Fruit fly (Drosophila melanogaster) whole organism: Measurements from ENCODE around the gene CG34028.

Experiments used
- CG8478 ChIP-seq: fragments of >200 bp; optimal IDR thresholded peaks from 2 replicates; lab custom pipeline; 2018; ENCODE audit warnings: inconsistent platforms
- Dll ChIP-seq: fragments of >200 bp; optimal IDR thresholded peaks from 2 replicates; lab custom pipeline; 2017
- EcR ChIP-seq, 2 experiments: fragments of >200 bp; optimal IDR thresholded peaks; 2 replicates each; lab custom pipeline; 2017; ENCODE audit warnings: missing biosample characterization in 2 of 2, missing genetic modification characterization in 2 of 2, missing genetic modification reagents in 2 of 2
- pan ChIP-seq: fragments of >200 bp; optimal IDR thresholded peaks from 2 replicates; lab custom pipeline; 2017
- psq ChIP-seq: fragments of >200 bp; optimal IDR thresholded peaks from 2 replicates; lab custom pipeline; 2017
- usp ChIP-seq: fragments of >200 bp; optimal IDR thresholded peaks from 2 replicates; lab custom pipeline; 2017; ENCODE audit warnings: missing biosample characterization, missing genetic modification characterization, mixed read lengths

Gene CG34028

dm6 chrX:9511224-9511623 lies at the start of gene CG34028:
Gene CG34028, plus strand, starts transcription at chrX:9511524.
- no peak for TF ChIP-seq psq (lab: Kevin White, UChicago)
- TF ChIP-seq usp (GFP tag; lab: Kevin White, UChicago) = no peak
- no peak for TF ChIP-seq pan (lab: Kevin White, UChicago)
- no peak for TF ChIP-seq Dll (lab: Kevin White, UChicago)
- no peak for TF ChIP-seq CG8478 (lab: Kevin White, UChicago)
- TF ChIP-seq EcR (GFP tag; optimal IDR thresholded peaks at IDR 0.05; lab: Kevin White, UChicago) = no peak

DNA sequence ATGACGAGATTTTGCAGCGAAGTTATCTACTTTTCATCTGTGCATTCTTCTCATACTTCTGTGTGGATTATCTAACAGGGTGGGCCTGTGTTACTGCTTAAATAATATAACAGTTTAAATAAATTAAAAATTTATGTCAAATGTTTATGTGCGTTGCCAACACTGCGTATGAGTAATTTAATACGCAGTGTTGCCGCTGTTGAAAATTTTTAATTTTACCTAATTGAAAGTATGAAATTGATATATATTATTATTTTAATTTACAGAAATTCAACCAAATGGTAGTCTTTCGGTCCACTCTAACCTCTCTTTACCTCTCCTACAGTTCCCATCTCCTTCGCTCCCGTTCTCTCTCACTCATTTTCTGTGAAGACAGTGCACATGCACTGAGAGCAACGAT lies 45.2 kb upstream of the CG34028 start:
- TF ChIP-seq pan (lab: Kevin White, UChicago) = no peak
- no peak for TF ChIP-seq psq (lab: Kevin White, UChicago)
- no peak for TF ChIP-seq usp (GFP tag; lab: Kevin White, UChicago)
- TF ChIP-seq EcR (GFP tag; optimal IDR thresholded peaks at IDR 0.05; lab: Kevin White, UChicago) = no peak
- no peak for TF ChIP-seq CG8478 (lab: Kevin White, UChicago)
- TF ChIP-seq Dll (lab: Kevin White, UChicago) = no peak

DNA sequence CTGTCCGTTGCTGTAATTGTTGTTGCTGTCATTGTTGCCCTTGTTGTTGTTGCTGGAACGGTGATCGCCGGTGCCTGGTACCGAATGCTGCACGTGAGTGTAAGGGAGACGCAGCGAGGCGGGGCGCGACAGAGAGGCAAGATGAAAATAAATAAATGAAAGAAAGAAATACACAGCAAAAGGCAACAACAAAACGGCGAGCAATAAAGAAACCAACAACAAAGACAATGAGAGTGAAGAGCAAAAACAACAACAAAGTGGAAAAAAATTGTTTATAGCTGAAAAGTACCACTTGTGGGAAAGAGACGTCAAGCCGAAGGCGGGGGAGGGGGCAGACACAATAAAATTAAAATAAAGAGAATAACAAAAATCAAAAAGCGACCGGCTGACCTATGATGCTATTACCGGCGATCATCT lies 44.7 kb upstream of the CG34028 start:
- TF ChIP-seq Dll (lab: Kevin White, UChicago) = no peak
- TF ChIP-seq pan (lab: Kevin White, UChicago) = no peak
- no peak for TF ChIP-seq EcR (GFP tag; optimal IDR thresholded peaks at IDR 0.05; lab: Kevin White, UChicago)
- TF ChIP-seq psq (lab: Kevin White, UChicago) = no peak
- no peak for TF ChIP-seq CG8478 (lab: Kevin White, UChicago)
- no peak for TF ChIP-seq usp (GFP tag; lab: Kevin White, UChicago)

- no peak for TF ChIP-seq CG8478 (lab: Kevin White, UChicago)
- no peak for TF ChIP-seq psq (lab: Kevin White, UChicago)
- no peak for TF ChIP-seq EcR (GFP tag; optimal IDR thresholded peaks at IDR 0.05; lab: Kevin White, UChicago)
- no peak for TF ChIP-seq usp (GFP tag; lab: Kevin White, UChicago)
- no peak for TF ChIP-seq pan (lab: Kevin White, UChicago)
- TF ChIP-seq Dll (lab: Kevin White, UChicago) = no peak
Measured at dm6 chrX:9467066-9467465, 44.3 kb upstream of the CG34028 start.

- no peak for TF ChIP-seq EcR (GFP tag; optimal IDR thresholded peaks at IDR 0.05; lab: Kevin White, UChicago)
- no peak for TF ChIP-seq pan (lab: Kevin White, UChicago)
- TF ChIP-seq usp (GFP tag; lab: Kevin White, UChicago) = no peak
- no peak for TF ChIP-seq psq (lab: Kevin White, UChicago)
- TF ChIP-seq Dll (lab: Kevin White, UChicago) = no peak
- TF ChIP-seq CG8478 (lab: Kevin White, UChicago) = no peak
Measured at dm6 chrX:9467656-9468055, 43.7 kb upstream of the CG34028 start.

DNA sequence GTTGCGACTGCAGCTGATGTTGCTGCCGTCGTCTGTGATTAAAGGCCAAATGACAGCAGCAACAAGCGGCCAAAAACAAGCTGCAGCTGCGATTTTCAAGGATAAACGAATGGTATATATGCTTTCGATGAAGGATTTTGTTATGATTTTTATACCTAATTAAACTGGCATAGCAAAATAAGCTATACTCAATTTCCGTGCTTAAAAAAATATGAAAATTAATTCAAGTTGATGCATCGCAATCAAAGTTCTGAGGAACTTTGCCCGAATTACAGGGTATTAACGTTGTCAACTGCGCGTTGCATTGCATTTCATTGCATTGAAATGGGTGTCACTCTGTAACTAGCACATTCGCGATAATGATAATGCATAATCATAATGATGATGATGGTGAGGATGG lies 43.0 kb upstream of the CG34028 start:
- TF ChIP-seq pan (lab: Kevin White, UChicago) = no peak
- no peak for TF ChIP-seq EcR (GFP tag; optimal IDR thresholded peaks at IDR 0.05; lab: Kevin White, UChicago)
- TF ChIP-seq usp (GFP tag; lab: Kevin White, UChicago) = no peak
- no peak for TF ChIP-seq CG8478 (lab: Kevin White, UChicago)
- TF ChIP-seq Dll (lab: Kevin White, UChicago) = no peak
- TF ChIP-seq psq (lab: Kevin White, UChicago) = no peak

- no peak for TF ChIP-seq psq (lab: Kevin White, UChicago)
- no peak for TF ChIP-seq CG8478 (lab: Kevin White, UChicago)
- no peak for TF ChIP-seq Dll (lab: Kevin White, UChicago)
- TF ChIP-seq pan (lab: Kevin White, UChicago) = no peak
- no peak for TF ChIP-seq EcR (GFP tag; optimal IDR thresholded peaks at IDR 0.05; lab: Kevin White, UChicago)
- TF ChIP-seq usp (GFP tag; lab: Kevin White, UChicago) = no peak
Measured at dm6 chrX:9474115-9474514, 37.2 kb upstream of the CG34028 start.

DNA sequence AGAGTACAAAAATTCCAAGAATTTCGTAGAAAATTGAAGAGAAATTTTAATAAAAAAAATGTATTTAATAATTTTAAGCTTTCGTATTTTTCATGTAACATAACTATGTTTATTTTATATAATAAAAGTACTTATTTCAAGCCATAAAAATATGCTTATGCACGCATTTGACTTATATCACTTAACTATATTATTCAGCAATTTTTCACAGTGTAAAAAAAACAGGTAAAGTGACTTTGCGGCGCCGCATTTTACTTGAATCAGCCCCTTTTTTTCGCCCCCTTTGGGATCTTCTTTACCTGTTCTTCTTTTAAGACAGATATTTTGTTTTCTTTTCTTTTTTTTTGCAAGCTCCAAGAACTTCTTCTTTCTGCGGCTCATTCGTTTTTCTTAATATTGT lies 34.4 kb upstream of the CG34028 start:
- no peak for TF ChIP-seq Dll (lab: Kevin White, UChicago)
- no peak for TF ChIP-seq pan (lab: Kevin White, UChicago)
- TF ChIP-seq usp (GFP tag; lab: Kevin White, UChicago) = no peak
- no peak for TF ChIP-seq CG8478 (lab: Kevin White, UChicago)
- TF ChIP-seq EcR (GFP tag; optimal IDR thresholded peaks at IDR 0.05; lab: Kevin White, UChicago) = no peak

DNA sequence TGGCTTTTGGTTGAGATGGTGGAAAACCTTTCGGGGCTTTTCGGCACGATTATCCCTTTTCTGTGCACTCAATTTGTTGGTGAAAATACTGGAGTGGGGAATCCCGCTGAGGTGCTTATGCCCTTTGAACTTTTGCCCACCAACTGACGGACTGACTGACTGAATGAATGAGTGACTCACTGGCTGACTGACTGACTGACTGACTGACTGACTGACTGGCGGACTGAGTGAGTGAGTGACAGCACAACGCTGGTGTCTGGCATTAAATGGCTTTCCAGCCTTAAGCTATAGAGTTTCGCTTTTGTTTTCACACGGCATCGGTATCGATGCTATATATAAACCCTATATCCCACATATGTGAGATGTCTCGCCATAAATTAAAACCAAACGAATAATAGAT lies 32.6 kb upstream of the CG34028 start:
- TF ChIP-seq usp (GFP tag; lab: Kevin White, UChicago) (no peak), psq (lab: Kevin White, UChicago) (no peak), pan (lab: Kevin White, UChicago) (no peak), Dll (lab: Kevin White, UChicago) (no peak), CG8478 (lab: Kevin White, UChicago) (no peak), EcR (GFP tag; optimal IDR thresholded peaks at IDR 0.05; lab: Kevin White, UChicago) (no peak)

dm6 chrX:9483613-9484012 lies 27.7 kb upstream of the CG34028 start:
- TF ChIP-seq Dll (lab: Kevin White, UChicago) (no peak), EcR (GFP tag; optimal IDR thresholded peaks at IDR 0.05; lab: Kevin White, UChicago) (peak; percentile 9 to 86), psq (lab: Kevin White, UChicago) (no peak), pan (lab: Kevin White, UChicago) (no peak), CG8478 (lab: Kevin White, UChicago) (no peak), usp (GFP tag; lab: Kevin White, UChicago) (no peak)

- no peak for TF ChIP-seq pan (lab: Kevin White, UChicago)
- TF ChIP-seq usp (GFP tag; lab: Kevin White, UChicago) = no peak
- TF ChIP-seq CG8478 (lab: Kevin White, UChicago) = no peak
- no peak for TF ChIP-seq Dll (lab: Kevin White, UChicago)
Measured at dm6 chrX:9485175-9485574, 26.1 kb upstream of the CG34028 start.

DNA sequence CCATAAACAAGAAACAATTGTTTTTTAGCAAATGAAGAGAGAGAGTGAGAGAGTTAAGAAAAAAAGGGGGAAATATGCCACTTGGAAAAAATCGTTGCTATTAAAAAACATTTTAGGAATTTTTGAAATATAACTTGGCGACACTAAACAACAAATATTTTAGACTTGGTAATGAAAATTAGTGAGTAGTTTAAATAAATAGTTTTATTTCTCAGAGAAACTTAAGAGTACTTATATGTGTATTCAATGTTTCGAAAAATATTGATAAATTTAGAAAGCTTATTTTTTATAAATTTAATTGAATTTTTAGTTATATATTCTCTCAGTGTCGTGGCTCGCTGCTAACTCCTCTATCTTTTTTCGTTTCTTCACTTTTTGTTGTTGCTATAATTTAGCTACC lies 25.4 kb upstream of the CG34028 start:
- TF ChIP-seq Dll (lab: Kevin White, UChicago) = no peak
- no peak for TF ChIP-seq usp (GFP tag; lab: Kevin White, UChicago)
